Worm (Caenorhabditis elegans): ENCODE data around the gene zmp-1.

Gene zmp-1

DNA sequence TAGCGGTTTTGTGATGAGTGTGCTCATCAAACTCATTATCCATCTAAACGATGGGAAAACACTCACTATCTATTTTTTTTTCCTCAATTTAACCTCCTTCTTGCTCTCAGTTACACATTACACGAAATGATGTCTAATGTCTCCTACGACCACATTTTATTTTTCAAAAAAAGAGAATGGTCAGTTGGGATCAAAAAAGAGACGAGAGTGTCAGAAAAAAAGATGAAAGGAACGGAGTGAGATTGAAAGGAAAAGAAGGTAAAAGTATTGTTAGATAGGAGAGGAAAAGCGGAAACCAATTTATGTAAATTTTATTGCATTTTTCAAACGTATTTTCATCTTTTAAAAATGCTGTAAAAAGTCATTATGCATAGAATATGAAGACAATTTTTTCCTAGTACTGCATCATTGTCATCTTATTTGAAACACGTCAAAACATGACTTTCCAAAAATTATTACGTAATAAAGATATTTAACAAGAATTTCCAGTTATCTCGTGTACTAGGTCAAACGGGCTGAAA lies 1.4 kb upstream of the zmp-1 start:
- TF ChIP-seq rnt-1 (tag; optimal IDR thresholded peaks at IDR 0.05) (peak; percentile 7), lin-14 (GFP tag; optimal IDR thresholded peaks at IDR 0.05) (peak; percentile 59), blmp-1 (tag; optimal IDR thresholded peaks at IDR 0.05) (peak; percentile 84), ztf-11 (tag; optimal IDR thresholded peaks at IDR 0.05) (no peak)

ce11 chrIII:5931433-5931994 lies 1.2 kb downstream of the zmp-1 start, which contains the start of gene EGAP1.5:
Gene EGAP1.5 (plus strand): TSS chrIII:5931721.
- TF ChIP-seq ztf-11 (tag; optimal IDR thresholded peaks at IDR 0.05) (no peak), fkh-4 (tag; optimal IDR thresholded peaks at IDR 0.05; ENCODE audit: borderline replicate concordance) (no peak), mef-2 (tag; optimal IDR thresholded peaks at IDR 0.05) (no peak), fkh-8 (tag; optimal IDR thresholded peaks at IDR 0.05) (no peak), ama-1 (optimal IDR thresholded peaks at IDR 0.05) (no peak), aly-2 (tag; optimal IDR thresholded peaks at IDR 0.05) (no peak), elt-2 (tag; optimal IDR thresholded peaks at IDR 0.05) (no peak), lin-14 (GFP tag; optimal IDR thresholded peaks at IDR 0.05) (peak; percentile 28), zag-1 (tag; optimal IDR thresholded peaks at IDR 0.05) (no peak), ets-5 (GFP tag; IDR thresholded peaks at IDR 0.05) (no peak), nhr-77 (tag; optimal IDR thresholded peaks at IDR 0.05) (no peak), nhr-20 (tag; optimal IDR thresholded peaks at IDR 0.05) (peak; percentile 24), pax-3 (tag; optimal IDR thresholded peaks at IDR 0.05) (no peak), unc-130 (tag; optimal IDR thresholded peaks at IDR 0.05) (no peak), fkh-10 (GFP tag; optimal IDR thresholded peaks at IDR 0.05) (no peak), Y116A8C.19 (tag; optimal IDR thresholded peaks at IDR 0.05; ENCODE audit: borderline replicate concordance) (no peak), pqm-1 (tag; optimal IDR thresholded peaks at IDR 0.05) (no peak), jun-1 (tag; optimal IDR thresholded peaks at IDR 0.05) (no peak), hlh-17 (GFP tag; optimal IDR thresholded peaks at IDR 0.05; ENCODE audit: borderline replicate concordance) (no peak), lsy-2 (tag; optimal IDR thresholded peaks at IDR 0.05) (peak in 1 of 2 experiments; percentile 5), snu-23 (GFP tag; optimal IDR thresholded peaks at IDR 0.05) (peak; percentile 17), blmp-1 (tag; optimal IDR thresholded peaks at IDR 0.05) (no peak), rnt-1 (tag; optimal IDR thresholded peaks at IDR 0.05) (peak; percentile 55), nhr-19 (GFP tag; conservative IDR thresholded peaks at IDR 0.05) (peak; percentile 17; the same call in 1 of the 2 replicates), snpc-4 (tag; optimal IDR thresholded peaks at IDR 0.05) (no peak), efl-1 (optimal IDR thresholded peaks at IDR 0.05) (peak in 1 of 2 experiments; percentile 3), efl-1 (GFP tag; optimal IDR thresholded peaks at IDR 0.05 in 1 of 2) (no peak), nhr-71 (tag; optimal IDR thresholded peaks at IDR 0.05) (peak; percentile 51), C34B4.2 (tag; optimal IDR thresholded peaks at IDR 0.05) (no peak), dsc-1 (tag; optimal IDR thresholded peaks at IDR 0.05) (peak; percentile 37), dpl-1 (GFP tag; optimal IDR thresholded peaks at IDR 0.05) (no peak), pag-3 (tag; optimal IDR thresholded peaks at IDR 0.05; ENCODE audit: borderline replicate concordance, insufficient read depth) (no peak)

ce11 chrIII:5930659-5931058 lies 2.1 kb downstream of the zmp-1 start:
- TF ChIP-seq lin-14 (GFP tag; optimal IDR thresholded peaks at IDR 0.05) (peak; percentile 57), aha-1 (tag; optimal IDR thresholded peaks at IDR 0.05) (no peak), ztf-11 (tag; optimal IDR thresholded peaks at IDR 0.05) (no peak), nhr-28 (tag; optimal IDR thresholded peaks at IDR 0.05) (no peak), unc-86 (tag; optimal IDR thresholded peaks at IDR 0.05) (no peak), skn-1 (tag; optimal IDR thresholded peaks at IDR 0.05) (no peak), nhr-90 (tag; optimal IDR thresholded peaks at IDR 0.05; ENCODE audit: poor library complexity) (no peak), nhr-19 (GFP tag; conservative IDR thresholded peaks at IDR 0.05) (peak; percentile 27), lsy-2 (tag; optimal IDR thresholded peaks at IDR 0.05) (peak in 1 of 2 experiments; percentile 34), lin-35 (GFP tag; optimal IDR thresholded peaks at IDR 0.05) (no peak), swsn-7 (tag; optimal IDR thresholded peaks at IDR 0.05) (no peak), jun-1 (tag; optimal IDR thresholded peaks at IDR 0.05) (no peak), nhr-47 (tag; optimal IDR thresholded peaks at IDR 0.05) (no peak), elt-3 (tag; optimal IDR thresholded peaks at IDR 0.05) (no peak), C04F5.9 (tag; optimal IDR thresholded peaks at IDR 0.05) (no peak), irx-1 (tag; optimal IDR thresholded peaks at IDR 0.05) (no peak), nhr-85 (tag) (peak; percentile 26), lin-13 (GFP tag; optimal IDR thresholded peaks at IDR 0.05) (no peak), nhr-20 (tag; optimal IDR thresholded peaks at IDR 0.05) (peak; percentile 49), hpl-2 (GFP tag; optimal IDR thresholded peaks at IDR 0.05) (no peak), snpc-4 (tag; optimal IDR thresholded peaks at IDR 0.05) (no peak), ceh-63 (GFP tag; optimal IDR thresholded peaks at IDR 0.05) (no peak), unc-62 (GFP tag; optimal IDR thresholded peaks at IDR 0.05) (no peak), nhr-71 (tag; optimal IDR thresholded peaks at IDR 0.05) (peak; percentile 62), hlh-4 (tag; optimal IDR thresholded peaks at IDR 0.05) (no peak)

Measured in whole organism, L1 larva.